Fruit fly (Drosophila melanogaster) whole organism, embryonic: ENCODE results near the gene Tim9b.

ENCODE experiments used
- CG12236 ChIP-seq: fragments of 200-800 bp; sonication (Bioruptor generic); optimal IDR thresholded peaks from 2 replicates; lab custom pipeline; 2016; ENCODE audit warnings: missing biosample characterization, missing genetic modification characterization
- CG15073 ChIP-seq: fragments of 200-800 bp; sonication (Bioruptor generic); optimal IDR thresholded peaks from 2 replicates; lab custom pipeline; 2016; ENCODE audit warnings: missing biosample characterization, missing genetic modification characterization
- CG15269 ChIP-seq: fragments of 200-800 bp; sonication (Bioruptor generic); optimal IDR thresholded peaks from 2 replicates; lab custom pipeline; 2018; ENCODE audit warnings: missing biosample characterization, mild to moderate bottlenecking, missing genetic modification characterization, moderate library complexity
- CG16863 ChIP-seq: fragments of 200-800 bp; sonication (Bioruptor generic); optimal IDR thresholded peaks from 3 replicates; lab custom pipeline; 2016; ENCODE audit warnings: missing biosample characterization, missing genetic modification characterization
- CG17802 ChIP-seq: fragments of 200-800 bp; sonication (Bioruptor generic); optimal IDR thresholded peaks from 2 replicates; lab custom pipeline; 2018; ENCODE audit warnings: missing biosample characterization, mild to moderate bottlenecking, missing genetic modification characterization, moderate library complexity
- CG17829 ChIP-seq: fragments of 200-800 bp; optimal IDR thresholded peaks from 2 replicates; lab custom pipeline; 2019; ENCODE audit warnings: missing biosample characterization, mild to moderate bottlenecking, missing genetic modification characterization, moderate library complexity
- CG2199 ChIP-seq: fragments of 200-800 bp; sonication (Bioruptor generic); IDR thresholded peaks from 3 replicates; pipeline ENCODE4 v1.3.6; 2022; ENCODE audit warnings: missing biosample characterization, missing genetic modification characterization
- CG32767 ChIP-seq: fragments of 200-800 bp; sonication (Bioruptor generic); IDR thresholded peaks from 2 replicates; pipeline ENCODE4 v1.3.6; 2022; ENCODE audit warnings: missing biosample characterization, missing genetic modification characterization
- CG4328 ChIP-seq: fragments of 200-800 bp; sonication (Bioruptor generic); optimal IDR thresholded peaks from 3 replicates; lab custom pipeline; 2017; ENCODE audit warnings: missing biosample characterization, missing genetic modification reagents, missing genetic modification characterization
- CG5245 ChIP-seq: fragments of 200-800 bp; sonication (Bioruptor generic); optimal IDR thresholded peaks from 3 replicates; lab custom pipeline; 2016; ENCODE audit warnings: missing biosample characterization, missing genetic modification characterization
- CG7987 ChIP-seq: fragments of 200-800 bp; sonication (Bioruptor generic); optimal IDR thresholded peaks from 2 replicates; lab custom pipeline; 2018; ENCODE audit warnings: missing biosample characterization, mild to moderate bottlenecking, missing genetic modification characterization, moderate library complexity
- CG8290 ChIP-seq, 3 experiments: fragments of 200-800 bp; sonication (Bioruptor generic); optimal IDR thresholded peaks; 2 replicates each; lab custom pipeline; 2016 to 2019; ENCODE audit warnings: missing biosample characterization in 3 of 3, missing genetic modification characterization in 3 of 3, mild to moderate bottlenecking in 2 of 3, moderate library complexity in 1 of 3
- CG8359 ChIP-seq: fragments of 200-800 bp; sonication (Bioruptor generic); optimal IDR thresholded peaks from 2 replicates; lab custom pipeline; 2017; ENCODE audit warnings: missing biosample characterization, mild to moderate bottlenecking, missing genetic modification characterization, borderline replicate concordance
- CG9817 ChIP-seq: fragments of 200-800 bp; sonication (Bioruptor generic); optimal IDR thresholded peaks from 2 replicates; lab custom pipeline; 2018; ENCODE audit warnings: missing biosample characterization, mild to moderate bottlenecking, missing genetic modification characterization, moderate library complexity
- CTCF ChIP-seq: fragments of 200-800 bp; sonication (Bioruptor generic); optimal IDR thresholded peaks from 2 replicates; lab custom pipeline; 2017; ENCODE audit warnings: missing biosample characterization, mild to moderate bottlenecking, missing genetic modification characterization, moderate library complexity
- Dbx ChIP-seq: fragments of 200-800 bp; sonication (Bioruptor generic); IDR thresholded peaks from 3 replicates; pipeline ENCODE4 v1.3.6; 2022; ENCODE audit warnings: missing biosample characterization, missing genetic modification characterization
- Deaf1 ChIP-seq: fragments of 200-800 bp; optimal IDR thresholded peaks from 3 replicates; lab custom pipeline; 2019; ENCODE audit warnings: missing biosample characterization, mild to moderate bottlenecking, missing genetic modification characterization, moderate library complexity
- GATAe ChIP-seq: fragments of 200-800 bp; sonication (Bioruptor generic); conservative IDR thresholded peaks from 2 replicates; pipeline ENCODE4 v1.3.6; 2022; ENCODE audit warnings: missing biosample characterization, missing genetic modification characterization
- H15 ChIP-seq: fragments of 200-800 bp; sonication (Bioruptor generic); IDR thresholded peaks from 3 replicates; pipeline ENCODE4 v1.3.6; 2022; ENCODE audit warnings: missing biosample characterization, missing genetic modification characterization
- HHEX ChIP-seq: fragments of 200-800 bp; sonication (Bioruptor generic); optimal IDR thresholded peaks from 3 replicates; lab custom pipeline; 2017; ENCODE audit warnings: missing biosample characterization, mild to moderate bottlenecking, missing genetic modification characterization, missing genetic modification reagents
- HmgZ ChIP-seq: fragments of 200-800 bp; sonication (Bioruptor generic); optimal IDR thresholded peaks from 2 replicates; lab custom pipeline; 2018; ENCODE audit warnings: missing biosample characterization, mild to moderate bottlenecking, missing genetic modification characterization
- Lhr ChIP-seq: fragments of 200-800 bp; sonication (Bioruptor generic); optimal IDR thresholded peaks from 3 replicates; lab custom pipeline; 2017; ENCODE audit warnings: mild to moderate bottlenecking, missing biosample characterization, missing genetic modification reagents, missing genetic modification characterization
- MBD-R2 ChIP-seq: fragments of 200-800 bp; sonication (Bioruptor generic); IDR thresholded peaks from 2 replicates; pipeline ENCODE4 v1.3.6; 2022; ENCODE audit warnings: missing biosample characterization, missing genetic modification characterization
- PHDP ChIP-seq: fragments of 200-800 bp; sonication (Bioruptor generic); optimal IDR thresholded peaks from 3 replicates; lab custom pipeline; 2018; ENCODE audit warnings: missing biosample characterization, mild to moderate bottlenecking, missing genetic modification characterization, moderate library complexity
- Ptx1 ChIP-seq: fragments of 200-800 bp; sonication (Bioruptor generic); IDR thresholded peaks from 2 replicates; pipeline ENCODE4 v1.3.6; 2022; ENCODE audit warnings: missing biosample characterization, missing genetic modification characterization
- Vsx1 ChIP-seq: fragments of 200-800 bp; sonication (Bioruptor generic); optimal IDR thresholded peaks from 2 replicates; lab custom pipeline; 2017; ENCODE audit warnings: missing biosample characterization, mild to moderate bottlenecking, missing genetic modification characterization, missing genetic modification reagents
- bbx ChIP-seq: fragments of 200-800 bp; sonication (Bioruptor generic); IDR thresholded peaks from 2 replicates; pipeline ENCODE4 v1.3.6; 2022; ENCODE audit warnings: missing biosample characterization, missing genetic modification characterization; ENCODE audit not compliant: partially characterized antibody
- cad ChIP-seq: fragments of >200 bp; optimal IDR thresholded peaks from 2 replicates; lab custom pipeline; 2017; ENCODE audit warnings: missing biosample characterization, missing genetic modification characterization
- chm ChIP-seq: fragments of 200-800 bp; sonication (Bioruptor generic); IDR thresholded peaks from 2 replicates; pipeline ENCODE4 v1.3.6; 2022; ENCODE audit warnings: missing biosample characterization, missing genetic modification characterization
- ci ChIP-seq: fragments of 200-800 bp; sonication (Bioruptor generic); IDR thresholded peaks from 3 replicates; pipeline ENCODE4 v1.3.6; 2022; ENCODE audit warnings: missing biosample characterization, missing genetic modification characterization
- corto ChIP-seq: fragments of 200-800 bp; sonication (Bioruptor generic); optimal IDR thresholded peaks from 2 replicates; lab custom pipeline; 2016; ENCODE audit warnings: missing biosample characterization, mild to moderate bottlenecking, missing genetic modification characterization, moderate library complexity
- exex ChIP-seq: fragments of 200-800 bp; sonication (Bioruptor generic); optimal IDR thresholded peaks from 4 replicates; lab custom pipeline; 2018; ENCODE audit warnings: missing biosample characterization, mild to moderate bottlenecking, missing genetic modification characterization, moderate library complexity
- fd102C ChIP-seq: fragments of 200-800 bp; sonication (Bioruptor generic); optimal IDR thresholded peaks from 2 replicates; lab custom pipeline; 2018; ENCODE audit warnings: missing biosample characterization, mild to moderate bottlenecking, missing genetic modification characterization, moderate library complexity
- fd3F ChIP-seq: fragments of 200-800 bp; sonication (Bioruptor generic); optimal IDR thresholded peaks from 2 replicates; lab custom pipeline; 2018; ENCODE audit warnings: missing biosample characterization, mild to moderate bottlenecking, missing genetic modification characterization, moderate library complexity
- ham ChIP-seq: fragments of 200-800 bp; sonication (Bioruptor generic); IDR thresholded peaks from 2 replicates; pipeline ENCODE4 v1.3.6; 2022; ENCODE audit warnings: missing biosample characterization, missing genetic modification characterization
- hkb ChIP-seq, 2 experiments: fragments of 200-800 bp in 1 of 2; fragments of >200 bp in 1 of 2; sonication (Bioruptor generic) in 1 of 2; IDR thresholded peaks in 1 of 2; optimal IDR thresholded peaks in 1 of 2; 2 replicates each; pipeline versions ENCODE4 v1.3.6 to Lab custom; 2017 to 2022; ENCODE audit warnings: missing biosample characterization in 1 of 2, missing genetic modification characterization in 1 of 2
- ind ChIP-seq: fragments of 200-800 bp; sonication (Bioruptor generic); optimal IDR thresholded peaks from 3 replicates; lab custom pipeline; 2016; ENCODE audit warnings: missing biosample characterization, missing genetic modification characterization
- kay ChIP-seq: fragments of 200-800 bp; sonication (Bioruptor generic); optimal IDR thresholded peaks from 2 replicates; lab custom pipeline; 2016; ENCODE audit warnings: missing biosample characterization, missing genetic modification characterization
- lilli ChIP-seq: fragments of 200-800 bp; sonication (Bioruptor generic); optimal IDR thresholded peaks from 3 replicates; lab custom pipeline; 2016; ENCODE audit warnings: missing biosample characterization, missing genetic modification characterization
- mld ChIP-seq: fragments of 200-800 bp; sonication (Bioruptor generic); IDR thresholded peaks from 3 replicates; pipeline ENCODE4 v1.3.6; 2022; ENCODE audit warnings: missing biosample characterization, missing genetic modification characterization; ENCODE audit not compliant: partially characterized antibody
- nmo ChIP-seq: fragments of 200-800 bp; sonication (Bioruptor generic); optimal IDR thresholded peaks from 2 replicates; lab custom pipeline; 2018; ENCODE audit warnings: missing biosample characterization, mild to moderate bottlenecking, missing genetic modification characterization, moderate library complexity
- phol ChIP-seq: fragments of 200-800 bp; sonication (Bioruptor generic); optimal IDR thresholded peaks from 3 replicates; lab custom pipeline; 2018; ENCODE audit warnings: missing biosample characterization, mild to moderate bottlenecking, missing genetic modification characterization, moderate library complexity
- pum ChIP-seq: fragments of 200-800 bp; sonication (Bioruptor generic); optimal IDR thresholded peaks from 2 replicates; lab custom pipeline; 2016; ENCODE audit warnings: missing biosample characterization, missing genetic modification characterization
- pzg ChIP-seq: fragments of 200-800 bp; sonication (Bioruptor generic); optimal IDR thresholded peaks from 3 replicates; lab custom pipeline; 2018; ENCODE audit warnings: missing biosample characterization, mild to moderate bottlenecking, missing genetic modification characterization, moderate library complexity
- repo ChIP-seq: fragments of 200-800 bp; sonication (Bioruptor generic); optimal IDR thresholded peaks from 2 replicates; lab custom pipeline; 2016; ENCODE audit warnings: missing biosample characterization, missing genetic modification characterization
- ro ChIP-seq: fragments of 200-800 bp; sonication (Bioruptor generic); IDR thresholded peaks from 2 replicates; pipeline ENCODE4 v1.3.6; 2022; ENCODE audit warnings: missing biosample characterization, missing genetic modification characterization
- salm ChIP-seq: fragments of 200-800 bp; sonication (Bioruptor generic); optimal IDR thresholded peaks from 2 replicates; lab custom pipeline; 2018; ENCODE audit warnings: missing biosample characterization, mild to moderate bottlenecking, missing genetic modification characterization
- sens-2 ChIP-seq: fragments of 200-800 bp; sonication (Bioruptor generic); IDR thresholded peaks from 2 replicates; pipeline ENCODE4 v1.3.6; 2022; ENCODE audit warnings: missing biosample characterization, missing genetic modification characterization
- slbo ChIP-seq: fragments of 200-800 bp; sonication (Bioruptor generic); IDR thresholded peaks from 2 replicates; pipeline ENCODE4 v1.3.6; 2022; ENCODE audit warnings: missing biosample characterization, missing genetic modification characterization
- tin ChIP-seq: fragments of 200-800 bp; sonication (Bioruptor generic); optimal IDR thresholded peaks from 3 replicates; lab custom pipeline; 2016; ENCODE audit warnings: missing biosample characterization, missing genetic modification characterization
- wor ChIP-seq: fragments of 200-800 bp; sonication (Bioruptor generic); IDR thresholded peaks from 2 replicates; pipeline ENCODE4 v1.3.6; 2022; ENCODE audit warnings: missing biosample characterization, missing genetic modification characterization
- yki ChIP-seq: fragments of >200 bp; optimal IDR thresholded peaks from 3 replicates; lab custom pipeline; 2018

The Tim9b gene

dm6 chrX:19601644-19602043, 16.7 kb downstream of the Tim9b start, which contains the start of gene CG14220 (continued):
- no peak for TF ChIP-seq chm
- TF ChIP-seq kay (GFP tag; lab: Kevin White, UChicago): no peak
- peak; percentile 97 for TF ChIP-seq bbx (GFP tag; lab: Robert Waterston, UW)
- no peak for TF ChIP-seq CG12236 (GFP tag; lab: Kevin White, UChicago)
- no peak for TF ChIP-seq ro (GFP tag; lab: Robert Waterston, UW)
- TF ChIP-seq CG7987: peak; percentile 26
- TF ChIP-seq repo (GFP tag; lab: Kevin White, UChicago): no peak
- no peak for TF ChIP-seq ind
- no peak for TF ChIP-seq ci (GFP tag; lab: Robert Waterston, UW)
- TF ChIP-seq CG17829: peak; percentile 37
- TF ChIP-seq Dbx (GFP tag; lab: Robert Waterston, UW): no peak
- no peak for TF ChIP-seq Deaf1
- TF ChIP-seq CG5245 (GFP tag; lab: Kevin White, UChicago): no peak
- no peak for TF ChIP-seq CG16863
- TF ChIP-seq cad: no peak
- TF ChIP-seq CG8290 (GFP tag; optimal IDR thresholded peaks at IDR 0.05; lab: Kevin White, UChicago): no peak
- peak in 1 of 2 experiments; percentile 72 for TF ChIP-seq CG8290 (tag; optimal IDR thresholded peaks at IDR 0.05; lab: Kevin White, UChicago)
- TF ChIP-seq ham (GFP tag; lab: Robert Waterston, UW): no peak
- TF ChIP-seq hkb (optimal IDR thresholded peaks at IDR 0.05; lab: Kevin White, UChicago): no peak
- no peak for TF ChIP-seq hkb (GFP tag; IDR thresholded peaks at IDR 0.05; lab: Robert Waterston, UW)
- no peak for TF ChIP-seq wor (GFP tag; lab: Robert Waterston, UW)
- no peak for TF ChIP-seq CG2199 (GFP tag; lab: Robert Waterston, UW)
- TF ChIP-seq CG15073 (GFP tag; lab: Kevin White, UChicago): no peak
- peak; percentile 89 for TF ChIP-seq pzg (GFP tag; lab: Kevin White, UChicago)
- TF ChIP-seq corto (GFP tag; lab: Kevin White, UChicago): no peak
- TF ChIP-seq GATAe: no peak
- peak; percentile 32 for TF ChIP-seq nmo (GFP tag; lab: Kevin White, UChicago)
- no peak for TF ChIP-seq CG4328
- TF ChIP-seq HHEX: no peak
- TF ChIP-seq Lhr (GFP tag; lab: Kevin White, UChicago): peak; percentile 36
- TF ChIP-seq exex (tag; lab: Kevin White, UChicago): peak; percentile 6
- no peak for TF ChIP-seq Ptx1 (GFP tag; lab: Robert Waterston, UW)
- TF ChIP-seq mld (GFP tag; lab: Robert Waterston, UW): peak; percentile 93
- no peak for TF ChIP-seq salm
- no peak for TF ChIP-seq CG9817 (tag; lab: Kevin White, UChicago)
- TF ChIP-seq phol: peak; percentile 31
- no peak for TF ChIP-seq fd102C (GFP tag; lab: Kevin White, UChicago)
- peak; percentile 36; the same call in 1 of the 2 replicates for TF ChIP-seq slbo (GFP tag; lab: Robert Waterston, UW)
- TF ChIP-seq pum (GFP tag; lab: Kevin White, UChicago): no peak
- no peak for TF ChIP-seq tin (GFP tag; lab: Kevin White, UChicago)
- no peak for TF ChIP-seq H15
- TF ChIP-seq yki: no peak
- TF ChIP-seq Vsx1 (GFP tag; lab: Kevin White, UChicago): no peak
- peak; percentile 66 for TF ChIP-seq HmgZ (tag; lab: Kevin White, UChicago)
- peak; percentile 12 for TF ChIP-seq PHDP (tag; lab: Kevin White, UChicago)
- TF ChIP-seq CTCF: no peak
- TF ChIP-seq CG15269 (tag; lab: Kevin White, UChicago): no peak
- TF ChIP-seq lilli (GFP tag; lab: Kevin White, UChicago): peak; percentile 17
- TF ChIP-seq CG8359: no peak
- TF ChIP-seq CG17802 (tag; lab: Kevin White, UChicago): no peak
- TF ChIP-seq fd3F (GFP tag; lab: Kevin White, UChicago): no peak
- peak; percentile 72 for TF ChIP-seq MBD-R2
- peak; percentile 45; the same call in 1 of the 2 replicates for TF ChIP-seq CG32767 (GFP tag; lab: Robert Waterston, UW)
- no peak for TF ChIP-seq sens-2 (GFP tag; lab: Robert Waterston, UW)
